Worm (Caenorhabditis elegans) whole organism, midembryonic: ENCODE data around the gene exc-9.

Source experiments
- T22C8.4 ChIP-seq: fragments of 200-800 bp; sonication (Bioruptor generic); IDR thresholded peaks from 2 replicates; pipeline ENCODE4 v1.3.6; 2022; ENCODE audit warnings: missing genetic modification characterization, missing compliant biosample characterization
- cog-1 ChIP-seq: sonication (generic microtip); optimal IDR thresholded peaks from 2 replicates; lab custom pipeline; 2016; ENCODE audit warnings: missing genetic modification characterization, missing compliant biosample characterization
- flt-1 ChIP-seq: fragments of 200-800 bp; sonication (Bioruptor generic); IDR thresholded peaks from 2 replicates; pipeline ENCODE4 v1.3.6; 2022; ENCODE audit warnings: missing genetic modification characterization, missing compliant biosample characterization
- klf-2 ChIP-seq: fragments of 200-800 bp; sonication (Bioruptor generic); conservative IDR thresholded peaks from 2 replicates; pipeline ENCODE4 v1.3.6; 2022; ENCODE audit warnings: missing genetic modification reagents, missing genetic modification characterization, missing compliant biosample characterization
- tab-1 ChIP-seq: fragments of 200-800 bp; sonication (Bioruptor generic); IDR thresholded peaks from 2 replicates; pipeline ENCODE4 v1.3.6; 2022; ENCODE audit warnings: missing genetic modification characterization, missing compliant biosample characterization
- ztf-23 ChIP-seq: fragments of 200-800 bp; sonication (Bioruptor generic); IDR thresholded peaks from 2 replicates; pipeline ENCODE4 v1.3.6; 2022; ENCODE audit warnings: missing genetic modification reagents, missing genetic modification characterization, missing compliant biosample characterization

- TF ChIP-seq ztf-23 (GFP tag; lab: Robert Waterston, UW): no peak
- no peak for TF ChIP-seq klf-2 (GFP tag; lab: Robert Waterston, UW)
- no peak for TF ChIP-seq flt-1 (GFP tag; lab: Robert Waterston, UW)
- TF ChIP-seq T22C8.4 (GFP tag; lab: Robert Waterston, UW): no peak
- no peak for TF ChIP-seq tab-1 (GFP tag; lab: Robert Waterston, UW)
- TF ChIP-seq cog-1 (tag; lab: Kevin White, UChicago): no peak
Measured at ce11 chrIV:7938834-7939233, 2.0 kb downstream of the exc-9 start, which contains the start of gene F20D12.7.
